Worm (Caenorhabditis elegans) whole organism, L1 larva: Measurements from ENCODE around the gene R144.12.

Experiments used
- C16A3.4 ChIP-seq: fragments of 150-350 bp; optimal IDR thresholded peaks from 2 replicates; lab custom pipeline; 2014; ENCODE audit warnings: missing biosample characterization, missing genetic modification characterization
- C34B4.2 ChIP-seq: sonication (generic microtip); optimal IDR thresholded peaks from 2 replicates; lab custom pipeline; 2017; ENCODE audit warnings: mild to moderate bottlenecking, missing genetic modification characterization, missing compliant biosample characterization
- F16B12.6 ChIP-seq: fragments of 150-350 bp; optimal IDR thresholded peaks from 2 replicates; lab custom pipeline; 2014; ENCODE audit warnings: missing biosample characterization, missing genetic modification characterization
- aha-1 ChIP-seq: fragments of 150-350 bp; optimal IDR thresholded peaks from 2 replicates; lab custom pipeline; 2014; ENCODE audit warnings: missing biosample characterization, missing genetic modification characterization
- alr-1 ChIP-seq: fragments of 200-800 bp; sonication (Bioruptor generic); optimal IDR thresholded peaks from 2 replicates; lab custom pipeline; 2018; ENCODE audit warnings: borderline replicate concordance, mild to moderate bottlenecking, missing genetic modification characterization, missing compliant biosample characterization
- blmp-1 ChIP-seq: fragments of 150-350 bp; optimal IDR thresholded peaks from 2 replicates; lab custom pipeline; 2014; ENCODE audit warnings: missing biosample characterization, missing genetic modification characterization
- ceh-63 ChIP-seq: fragments of 200-800 bp; sonication (Bioruptor generic); optimal IDR thresholded peaks from 2 replicates; lab custom pipeline; 2018; ENCODE audit warnings: mild to moderate bottlenecking, missing genetic modification characterization, missing compliant biosample characterization
- ceh-8 ChIP-seq: fragments of 200-800 bp; sonication (Bioruptor generic); optimal IDR thresholded peaks from 2 replicates; lab custom pipeline; 2018; ENCODE audit warnings: mild to moderate bottlenecking, missing genetic modification characterization, moderate library complexity, missing compliant biosample characterization
- ceh-82 ChIP-seq, 3 experiments: fragments of 150-350 bp in 1 of 3; sonication (generic microtip) in 2 of 3; optimal IDR thresholded peaks; 2 replicates each; lab custom pipeline; 2014 to 2017; ENCODE audit warnings: missing biosample characterization in 3 of 3, missing genetic modification characterization in 3 of 3
- ceh-88 ChIP-seq: fragments of 200-800 bp; sonication (Bioruptor generic); IDR thresholded peaks from 2 replicates; pipeline ENCODE4 v1.3.6; 2022; ENCODE audit warnings: missing genetic modification characterization, missing compliant biosample characterization
- ces-1 ChIP-seq: fragments of 150-350 bp; optimal IDR thresholded peaks from 2 replicates; lab custom pipeline; 2014; ENCODE audit warnings: missing biosample characterization, missing genetic modification reagents, missing genetic modification characterization
- dpl-1 ChIP-seq, 3 experiments: fragments of 150-350 bp in 2 of 3; sonication (generic microtip) in 1 of 3; optimal IDR thresholded peaks; 2 replicates each; lab custom pipeline; 2014 to 2017; ENCODE audit warnings: missing biosample characterization in 3 of 3, missing genetic modification characterization in 3 of 3, missing genetic modification reagents in 3 of 3
- dsc-1 ChIP-seq: sonication (generic microtip); optimal IDR thresholded peaks from 2 replicates; lab custom pipeline; 2016; ENCODE audit warnings: mild to moderate bottlenecking, missing genetic modification characterization, missing compliant biosample characterization
- egl-13 ChIP-seq: sonication (generic microtip); optimal IDR thresholded peaks from 2 replicates; lab custom pipeline; 2016; ENCODE audit warnings: missing genotype, missing genetic modification reagents, missing genetic modification characterization, missing compliant biosample characterization
- egl-27 ChIP-seq, 2 experiments: fragments of 150-350 bp in 1 of 2; sonication (generic microtip); optimal IDR thresholded peaks; 3 replicates each; lab custom pipeline; 2017 to 2018; ENCODE audit warnings: missing biosample characterization in 2 of 2, missing genetic modification characterization in 2 of 2, missing genetic modification reagents in 2 of 2
- elt-2 ChIP-seq: sonication (generic microtip); optimal IDR thresholded peaks from 2 replicates; lab custom pipeline; 2016; ENCODE audit warnings: missing genetic modification characterization, mild to moderate bottlenecking, inconsistent platforms, missing compliant biosample characterization, missing genetic modification reagents
- fkh-10 ChIP-seq: sonication (generic microtip); optimal IDR thresholded peaks from 2 replicates; lab custom pipeline; 2017; ENCODE audit warnings: missing biosample characterization, missing genetic modification reagents, missing genetic modification characterization
- fkh-4 ChIP-seq: sonication (generic microtip); optimal IDR thresholded peaks from 2 replicates; lab custom pipeline; 2016; ENCODE audit warnings: missing compliant biosample characterization, missing genetic modification characterization, borderline replicate concordance
- fkh-8 ChIP-seq: sonication (generic microtip); optimal IDR thresholded peaks from 2 replicates; lab custom pipeline; 2016; ENCODE audit warnings: mild to moderate bottlenecking, missing genetic modification characterization, missing compliant biosample characterization
- fos-1 ChIP-seq: fragments of 150-350 bp; optimal IDR thresholded peaks from 2 replicates; lab custom pipeline; 2014; ENCODE audit warnings: missing biosample characterization, missing genetic modification characterization
- hlh-17 ChIP-seq: fragments of 200-800 bp; sonication (Bioruptor generic); optimal IDR thresholded peaks from 2 replicates; lab custom pipeline; 2018; ENCODE audit warnings: missing genetic modification characterization, mild to moderate bottlenecking, missing compliant biosample characterization, moderate library complexity, borderline replicate concordance
- hlh-4 ChIP-seq: sonication (generic microtip); optimal IDR thresholded peaks from 2 replicates; lab custom pipeline; 2016; ENCODE audit warnings: mild to moderate bottlenecking, missing genetic modification characterization, missing compliant biosample characterization
- hpl-2 ChIP-seq: fragments of 150-350 bp; optimal IDR thresholded peaks from 2 replicates; lab custom pipeline; 2014; ENCODE audit warnings: missing biosample characterization, missing genetic modification reagents, missing genetic modification characterization
- irx-1 ChIP-seq: sonication (generic microtip); optimal IDR thresholded peaks from 2 replicates; lab custom pipeline; 2016; ENCODE audit warnings: missing genetic modification characterization, missing compliant biosample characterization
- isw-1 ChIP-seq: fragments of 200-800 bp; sonication (Bioruptor generic); IDR thresholded peaks from 2 replicates; pipeline ENCODE4 v1.3.6; 2022; ENCODE audit warnings: missing genetic modification characterization, missing compliant biosample characterization
- jun-1 ChIP-seq: fragments of 150-350 bp; optimal IDR thresholded peaks from 2 replicates; lab custom pipeline; 2014; ENCODE audit warnings: missing biosample characterization, missing genetic modification reagents, missing genetic modification characterization
- lsy-2 ChIP-seq, 2 experiments: fragments of 150-350 bp; optimal IDR thresholded peaks; 2 replicates each; lab custom pipeline; 2014; ENCODE audit warnings: missing biosample characterization in 2 of 2, missing genetic modification characterization in 2 of 2
- mep-1 ChIP-seq: fragments of 150-350 bp; optimal IDR thresholded peaks from 2 replicates; lab custom pipeline; 2014; ENCODE audit warnings: missing biosample characterization, missing genetic modification characterization
- nhr-11 ChIP-seq: fragments of 150-350 bp; optimal IDR thresholded peaks from 2 replicates; lab custom pipeline; 2014; ENCODE audit warnings: missing biosample characterization, missing genetic modification characterization
- nhr-12 ChIP-seq: sonication (generic microtip); optimal IDR thresholded peaks from 2 replicates; lab custom pipeline; 2017; ENCODE audit warnings: missing biosample characterization, missing genetic modification characterization
- nhr-28 ChIP-seq: fragments of 150-350 bp; optimal IDR thresholded peaks from 2 replicates; lab custom pipeline; 2014; ENCODE audit warnings: missing biosample characterization, missing genetic modification characterization
- nhr-71 ChIP-seq: sonication (generic microtip); optimal IDR thresholded peaks from 2 replicates; lab custom pipeline; 2016; ENCODE audit warnings: mild to moderate bottlenecking, missing genetic modification characterization, moderate library complexity, missing compliant biosample characterization
- nhr-76 ChIP-seq: sonication (generic microtip); optimal IDR thresholded peaks from 2 replicates; lab custom pipeline; 2017; ENCODE audit warnings: missing biosample characterization, missing genetic modification characterization
- nhr-77 ChIP-seq: fragments of 150-350 bp; optimal IDR thresholded peaks from 2 replicates; lab custom pipeline; 2014; ENCODE audit warnings: missing biosample characterization, missing genetic modification characterization
- nhr-90 ChIP-seq: sonication (generic microtip); optimal IDR thresholded peaks from 2 replicates; lab custom pipeline; 2016; ENCODE audit warnings: mild to moderate bottlenecking, missing genetic modification characterization, missing compliant biosample characterization; ENCODE audit not compliant: poor library complexity
- pax-3 ChIP-seq: fragments of 200-800 bp; sonication (Bioruptor generic); optimal IDR thresholded peaks from 2 replicates; lab custom pipeline; 2018; ENCODE audit warnings: mild to moderate bottlenecking, missing genetic modification characterization, moderate library complexity, missing compliant biosample characterization
- pqm-1 ChIP-seq: sonication (generic microtip); optimal IDR thresholded peaks from 3 replicates; lab custom pipeline; 2017; ENCODE audit warnings: missing biosample characterization, missing genetic modification characterization
- rnt-1 ChIP-seq: sonication (generic microtip); optimal IDR thresholded peaks from 2 replicates; lab custom pipeline; 2016; ENCODE audit warnings: mild to moderate bottlenecking, missing genetic modification characterization, moderate library complexity, missing compliant biosample characterization
- snu-23 ChIP-seq: sonication (generic microtip); optimal IDR thresholded peaks from 2 replicates; lab custom pipeline; 2016; ENCODE audit warnings: missing genetic modification characterization, missing compliant biosample characterization
- sptf-1 ChIP-seq: fragments of 150-350 bp; optimal IDR thresholded peaks from 2 replicates; lab custom pipeline; 2014; ENCODE audit warnings: missing biosample characterization, missing genetic modification characterization
- sup-37 ChIP-seq: fragments of 200-800 bp; sonication (Bioruptor generic); optimal IDR thresholded peaks from 2 replicates; lab custom pipeline; 2018; ENCODE audit warnings: mild to moderate bottlenecking, missing genetic modification characterization, missing compliant biosample characterization
- unc-130 ChIP-seq: fragments of 150-350 bp; optimal IDR thresholded peaks from 2 replicates; lab custom pipeline; 2017; ENCODE audit warnings: missing biosample characterization, missing genetic modification characterization, inconsistent platforms
- unc-62 ChIP-seq: fragments of 150-350 bp; optimal IDR thresholded peaks from 2 replicates; lab custom pipeline; 2014; ENCODE audit warnings: missing biosample characterization, missing genetic modification reagents, missing genetic modification characterization
- unc-86 ChIP-seq: sonication (generic microtip); optimal IDR thresholded peaks from 2 replicates; lab custom pipeline; 2016; ENCODE audit warnings: missing genetic modification characterization, missing compliant biosample characterization
- xbp-1 ChIP-seq: sonication (generic microtip); optimal IDR thresholded peaks from 2 replicates; lab custom pipeline; 2016; ENCODE audit warnings: missing genetic modification characterization, missing compliant biosample characterization
- zag-1 ChIP-seq: fragments of 150-350 bp; optimal IDR thresholded peaks from 2 replicates; lab custom pipeline; 2014; ENCODE audit warnings: missing biosample characterization, missing genetic modification characterization
- zip-4 ChIP-seq: fragments of 200-800 bp; sonication (Bioruptor generic); optimal IDR thresholded peaks from 2 replicates; lab custom pipeline; 2018; ENCODE audit warnings: mild to moderate bottlenecking, missing genetic modification characterization, moderate library complexity, missing compliant biosample characterization
- ztf-4 ChIP-seq: fragments of 150-350 bp; optimal IDR thresholded peaks from 2 replicates; lab custom pipeline; 2014; ENCODE audit warnings: missing biosample characterization, missing genetic modification characterization

R144.12 gene

DNA sequence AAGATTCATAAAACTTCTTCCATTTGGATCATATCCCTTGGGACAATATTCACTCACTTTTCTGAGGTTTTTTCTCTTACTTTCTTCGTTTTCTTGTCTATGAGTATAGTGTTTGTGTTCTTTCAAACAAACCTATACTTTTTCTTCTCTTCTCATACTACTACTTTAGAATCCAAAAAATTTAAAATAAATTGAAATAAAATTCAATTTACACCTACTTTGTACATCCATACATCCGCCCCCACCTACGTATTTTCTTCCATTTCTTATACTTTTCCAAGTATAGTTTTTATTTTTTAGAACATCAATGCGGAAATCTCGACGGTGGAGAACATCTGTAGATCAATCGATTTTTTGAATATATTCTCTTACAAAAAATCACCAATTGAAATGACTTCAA, 41.5 kb downstream of the R144.12 start, which contains the start of gene nca-2:
Gene nca-2 (plus strand): TSS at position 301 of the 400 bp plus-strand sequence.
- TF ChIP-seq ceh-82 (tag; optimal IDR thresholded peaks at IDR 0.05; lab: Kevin White, UChicago): no peak
- TF ChIP-seq ceh-63 (GFP tag; lab: Kevin White, UChicago): no peak
- no peak for TF ChIP-seq nhr-28 (tag; lab: Kevin White, UChicago)
- no peak for TF ChIP-seq ces-1 (GFP tag; lab: Kevin White, UChicago)
- no peak for TF ChIP-seq mep-1 (tag; lab: Kevin White, UChicago)
- no peak for TF ChIP-seq rnt-1 (tag; lab: Kevin White, UChicago)
- TF ChIP-seq unc-62: no peak
- no peak for TF ChIP-seq hpl-2 (GFP tag; lab: Kevin White, UChicago)
- no peak for TF ChIP-seq aha-1 (tag; lab: Kevin White, UChicago)
- no peak for TF ChIP-seq hlh-4 (tag; lab: Kevin White, UChicago)
- TF ChIP-seq nhr-76 (tag; lab: Kevin White, UChicago): no peak
- no peak for TF ChIP-seq nhr-77 (tag; lab: Kevin White, UChicago)
- TF ChIP-seq nhr-12 (tag; lab: Kevin White, UChicago): no peak
- TF ChIP-seq zip-4 (GFP tag; lab: Kevin White, UChicago): no peak
- no peak for TF ChIP-seq pax-3 (tag; lab: Kevin White, UChicago)
- no peak for TF ChIP-seq dpl-1 (GFP tag; optimal IDR thresholded peaks at IDR 0.05; lab: Kevin White, UChicago)
- no peak for TF ChIP-seq nhr-71 (tag; lab: Kevin White, UChicago)
- TF ChIP-seq lsy-2 (tag; optimal IDR thresholded peaks at IDR 0.05; lab: Kevin White, UChicago): no peak

ce11 chrIII:4962886-4963285, 43.9 kb downstream of the R144.12 start, which contains the start of gene C27F2.9:
TSS of gene C27F2.9 (minus strand) at chrIII:4963044.
- no peak for TF ChIP-seq alr-1 (tag; lab: Kevin White, UChicago)
- TF ChIP-seq C16A3.4 (tag; lab: Kevin White, UChicago): peak; percentile 92
- peak; percentile 81 for TF ChIP-seq unc-130 (tag; lab: Kevin White, UChicago)
- TF ChIP-seq fkh-10 (GFP tag; lab: Kevin White, UChicago): peak; percentile 73
- TF ChIP-seq nhr-12 (tag; lab: Kevin White, UChicago): peak; percentile 21
- peak; percentile 95 for TF ChIP-seq nhr-71 (tag; lab: Kevin White, UChicago)
- TF ChIP-seq rnt-1 (tag; lab: Kevin White, UChicago): peak; percentile 96
- peak; percentile 94 for TF ChIP-seq lsy-2 (tag; optimal IDR thresholded peaks at IDR 0.05; lab: Kevin White, UChicago)
- TF ChIP-seq snu-23 (GFP tag; lab: Kevin White, UChicago): peak; percentile 94
- TF ChIP-seq zag-1 (tag; lab: Kevin White, UChicago): peak; percentile 18
- TF ChIP-seq irx-1 (tag; lab: Kevin White, UChicago): peak; percentile 90
- TF ChIP-seq sptf-1: no peak
- peak; percentile 94 for TF ChIP-seq nhr-90 (tag; lab: Kevin White, UChicago)
- TF ChIP-seq mep-1 (tag; lab: Kevin White, UChicago): peak; percentile 95
- TF ChIP-seq pqm-1: no peak
- no peak for TF ChIP-seq unc-62
- TF ChIP-seq nhr-11 (tag; lab: Kevin White, UChicago): peak; percentile 90
- TF ChIP-seq blmp-1 (tag; lab: Kevin White, UChicago): peak; percentile 71
- peak; percentile 75 for TF ChIP-seq F16B12.6
- peak; percentile 44 for TF ChIP-seq fkh-4 (tag; lab: Kevin White, UChicago)
- no peak for TF ChIP-seq ces-1 (GFP tag; lab: Kevin White, UChicago)
- TF ChIP-seq elt-2 (tag; lab: Kevin White, UChicago): peak; percentile 74
- peak; percentile 61 for TF ChIP-seq ztf-4 (tag; lab: Kevin White, UChicago)
- TF ChIP-seq unc-86 (tag; lab: Kevin White, UChicago): peak; percentile 89
- TF ChIP-seq dsc-1: peak; percentile 94
- peak; percentile 79 for TF ChIP-seq jun-1 (tag; lab: Kevin White, UChicago)
- TF ChIP-seq hlh-17 (GFP tag; lab: Kevin White, UChicago): no peak
- no peak for TF ChIP-seq nhr-76 (tag; lab: Kevin White, UChicago)
- TF ChIP-seq egl-13 (tag; lab: Kevin White, UChicago): peak; percentile 84
- TF ChIP-seq egl-27 (tag; optimal IDR thresholded peaks at IDR 0.05; lab: Kevin White, UChicago): no peak
- TF ChIP-seq ceh-82 (tag; optimal IDR thresholded peaks at IDR 0.05; lab: Kevin White, UChicago): peak; percentile 89 to 94 (median 93)
- peak; percentile 81 for TF ChIP-seq sup-37 (GFP tag; lab: Kevin White, UChicago)
- TF ChIP-seq ceh-63 (GFP tag; lab: Kevin White, UChicago): no peak
- TF ChIP-seq ceh-8 (GFP tag; lab: Kevin White, UChicago): peak; percentile 84
- no peak for TF ChIP-seq hlh-4 (tag; lab: Kevin White, UChicago)
- TF ChIP-seq nhr-28 (tag; lab: Kevin White, UChicago): no peak
- TF ChIP-seq ceh-88: peak; percentile 57; the same call in 1 of the 2 replicates
- TF ChIP-seq xbp-1: peak; percentile 93
- TF ChIP-seq fkh-8 (tag; lab: Kevin White, UChicago): peak; percentile 84
- peak; percentile 72 for TF ChIP-seq zip-4 (GFP tag; lab: Kevin White, UChicago)
- peak; percentile 80 for TF ChIP-seq fos-1 (tag; lab: Kevin White, UChicago)
- TF ChIP-seq isw-1: peak; percentile 91
- peak; percentile 36 for TF ChIP-seq C34B4.2 (tag; lab: Kevin White, UChicago)
